Fruit fly (Drosophila melanogaster) whole organism, embryonic: ENCODE data around the gene inc.

Source experiments
- Aef1 ChIP-seq: fragments of 200-800 bp; sonication (Bioruptor generic); IDR thresholded peaks from 3 replicates; pipeline ENCODE4 v1.3.6; 2022; ENCODE audit warnings: missing biosample characterization, missing genetic modification characterization
- CG10274 ChIP-seq: fragments of 200-800 bp; sonication (Bioruptor generic); optimal IDR thresholded peaks from 3 replicates; lab custom pipeline; 2017; ENCODE audit warnings: missing biosample characterization, mild to moderate bottlenecking, missing genetic modification characterization
- CG10979 ChIP-seq: fragments of 200-800 bp; sonication (Bioruptor generic); optimal IDR thresholded peaks from 2 replicates; lab custom pipeline; 2018; ENCODE audit warnings: missing biosample characterization, mild to moderate bottlenecking, missing genetic modification characterization, moderate library complexity
- CG11696 ChIP-seq: fragments of 200-800 bp; sonication (Bioruptor generic); IDR thresholded peaks from 2 replicates; pipeline ENCODE4 v1.3.6; 2022; ENCODE audit warnings: missing biosample characterization, missing genetic modification characterization
- CG12744 ChIP-seq: fragments of 200-800 bp; sonication (Bioruptor generic); optimal IDR thresholded peaks from 2 replicates; lab custom pipeline; 2016; ENCODE audit warnings: missing biosample characterization, missing genetic modification characterization
- CG12769 ChIP-seq: fragments of 200-800 bp; sonication (Bioruptor generic); optimal IDR thresholded peaks from 2 replicates; lab custom pipeline; 2019; ENCODE audit warnings: missing biosample characterization, mild to moderate bottlenecking, missing genetic modification characterization, moderate library complexity
- CG1603 ChIP-seq: fragments of 200-800 bp; sonication (Bioruptor generic); optimal IDR thresholded peaks from 2 replicates; lab custom pipeline; 2019; ENCODE audit warnings: missing biosample characterization, mild to moderate bottlenecking, missing genetic modification characterization, moderate library complexity
- CG17186 ChIP-seq: fragments of 200-800 bp; sonication (Bioruptor generic); optimal IDR thresholded peaks from 3 replicates; lab custom pipeline; 2017; ENCODE audit warnings: missing biosample characterization, missing genetic modification reagents, missing genetic modification characterization
- CG17612 ChIP-seq: fragments of 200-800 bp; sonication (Bioruptor generic); IDR thresholded peaks from 2 replicates; pipeline ENCODE4 v1.3.6; 2022; ENCODE audit warnings: missing biosample characterization, missing genetic modification characterization
- CG1832 ChIP-seq: fragments of 200-800 bp; sonication (Bioruptor generic); optimal IDR thresholded peaks from 2 replicates; lab custom pipeline; 2017; ENCODE audit warnings: missing biosample characterization, mild to moderate bottlenecking, missing genetic modification characterization, inconsistent platforms
- CG2120 ChIP-seq: fragments of 200-800 bp; sonication (Bioruptor generic); optimal IDR thresholded peaks from 3 replicates; lab custom pipeline; 2016; ENCODE audit warnings: missing biosample characterization, missing genetic modification characterization
- CG31224 ChIP-seq: fragments of 200-800 bp; sonication (Bioruptor generic); IDR thresholded peaks from 2 replicates; pipeline ENCODE4 v1.3.6; 2022; ENCODE audit warnings: missing biosample characterization, missing genetic modification characterization
- CG4424 ChIP-seq: fragments of 200-800 bp; sonication (Bioruptor generic); optimal IDR thresholded peaks from 3 replicates; lab custom pipeline; 2016; ENCODE audit warnings: missing biosample characterization, missing genetic modification characterization
- CG6813 ChIP-seq: fragments of 200-800 bp; sonication (Bioruptor generic); optimal IDR thresholded peaks from 2 replicates; lab custom pipeline; 2017; ENCODE audit warnings: missing biosample characterization, missing genetic modification characterization, mild to moderate bottlenecking, moderate library complexity, missing genetic modification reagents
- CTCF ChIP-seq: fragments of 200-800 bp; sonication (Bioruptor generic); optimal IDR thresholded peaks from 2 replicates; lab custom pipeline; 2017; ENCODE audit warnings: missing biosample characterization, mild to moderate bottlenecking, missing genetic modification characterization, moderate library complexity
- CoRest ChIP-seq: fragments of 200-800 bp; sonication (Bioruptor generic); optimal IDR thresholded peaks from 3 replicates; lab custom pipeline; 2018; ENCODE audit warnings: missing biosample characterization, mild to moderate bottlenecking, missing genetic modification characterization, moderate library complexity
- Deaf1 ChIP-seq: fragments of 200-800 bp; optimal IDR thresholded peaks from 3 replicates; lab custom pipeline; 2019; ENCODE audit warnings: missing biosample characterization, mild to moderate bottlenecking, missing genetic modification characterization, moderate library complexity
- Dip2 ChIP-seq: fragments of 200-800 bp; sonication (Bioruptor generic); IDR thresholded peaks from 2 replicates; pipeline ENCODE4 v1.3.6; 2022; ENCODE audit warnings: missing biosample characterization, missing genetic modification characterization
- Ets65A ChIP-seq: fragments of 200-800 bp; sonication (Bioruptor generic); peaks from one replicate; lab custom pipeline; 2016; ENCODE audit warnings: missing biosample characterization, missing genetic modification characterization
- Fer1 ChIP-seq: fragments of 200-800 bp; sonication (Bioruptor generic); optimal IDR thresholded peaks from 2 replicates; lab custom pipeline; 2017; ENCODE audit warnings: missing biosample characterization, mild to moderate bottlenecking, missing genetic modification characterization
- Hr39 ChIP-seq: fragments of >200 bp; optimal IDR thresholded peaks from 2 replicates; lab custom pipeline; 2017
- Hsf ChIP-seq: fragments of 200-800 bp; sonication (Bioruptor generic); optimal IDR thresholded peaks from 3 replicates; lab custom pipeline; 2016; ENCODE audit warnings: missing biosample characterization, missing genetic modification characterization
- Med ChIP-seq: fragments of 200-800 bp; sonication (Bioruptor generic); peaks from one replicate; lab custom pipeline; 2016; ENCODE audit warnings: missing biosample characterization, missing genetic modification characterization, mild to moderate bottlenecking, inconsistent platforms, moderate library complexity
- Myb ChIP-seq: fragments of 200-800 bp; sonication (Bioruptor generic); optimal IDR thresholded peaks from 2 replicates; lab custom pipeline; 2016; ENCODE audit warnings: missing biosample characterization, missing genetic modification characterization
- Nf-YB ChIP-seq: fragments of 200-800 bp; sonication (Bioruptor generic); optimal IDR thresholded peaks from 3 replicates; lab custom pipeline; 2019; ENCODE audit warnings: missing biosample characterization, mild to moderate bottlenecking, missing genetic modification characterization, moderate library complexity
- Nf-YC ChIP-seq: fragments of 200-800 bp; optimal IDR thresholded peaks from 3 replicates; lab custom pipeline; 2019; ENCODE audit warnings: missing biosample characterization, mild to moderate bottlenecking, missing genetic modification characterization, moderate library complexity
- Side ChIP-seq: fragments of 200-800 bp; sonication (Bioruptor generic); optimal IDR thresholded peaks from 2 replicates; lab custom pipeline; 2016; ENCODE audit warnings: missing biosample characterization, missing genetic modification characterization
- ap ChIP-seq: fragments of 200-800 bp; sonication (Bioruptor generic); IDR thresholded peaks from 2 replicates; pipeline ENCODE4 v1.3.6; 2022; ENCODE audit warnings: missing biosample characterization, missing genetic modification characterization
- bab2 ChIP-seq: fragments of 200-800 bp; sonication (Bioruptor generic); optimal IDR thresholded peaks from 2 replicates; lab custom pipeline; 2016; ENCODE audit warnings: missing biosample characterization, missing genetic modification characterization
- caup ChIP-seq: fragments of 200-800 bp; sonication (Bioruptor generic); optimal IDR thresholded peaks from 3 replicates; lab custom pipeline; 2017; ENCODE audit warnings: missing biosample characterization, mild to moderate bottlenecking, missing genetic modification characterization, moderate library complexity; ENCODE audit not compliant: severe bottlenecking
- croc ChIP-seq: fragments of 200-800 bp; sonication (Bioruptor generic); conservative IDR thresholded peaks from 3 replicates; pipeline ENCODE4 v1.3.6; 2022; ENCODE audit warnings: missing biosample characterization, missing genetic modification characterization
- crol ChIP-seq: fragments of 200-800 bp; sonication (Bioruptor generic); IDR thresholded peaks from 2 replicates; pipeline ENCODE4 v1.3.6; 2022; ENCODE audit warnings: missing biosample characterization, missing genetic modification characterization
- gro ChIP-seq: fragments of 200-800 bp; sonication (Bioruptor generic); optimal IDR thresholded peaks from 2 replicates; lab custom pipeline; 2016; ENCODE audit warnings: missing biosample characterization, missing genetic modification characterization
- gsb ChIP-seq: fragments of 200-800 bp; sonication (Bioruptor generic); IDR thresholded peaks from 2 replicates; pipeline ENCODE4 v1.3.6; 2022; ENCODE audit warnings: missing biosample characterization, missing genetic modification characterization
- ind ChIP-seq: fragments of 200-800 bp; sonication (Bioruptor generic); optimal IDR thresholded peaks from 3 replicates; lab custom pipeline; 2016; ENCODE audit warnings: missing biosample characterization, missing genetic modification characterization
- ro ChIP-seq: fragments of 200-800 bp; sonication (Bioruptor generic); IDR thresholded peaks from 2 replicates; pipeline ENCODE4 v1.3.6; 2022; ENCODE audit warnings: missing biosample characterization, missing genetic modification characterization
- sna ChIP-seq: fragments of 200-800 bp; sonication (Bioruptor generic); IDR thresholded peaks from 2 replicates; pipeline ENCODE4 v1.3.6; 2022; ENCODE audit warnings: missing biosample characterization, missing genetic modification characterization; ENCODE audit not compliant: partially characterized antibody
- usp ChIP-seq: fragments of >200 bp; optimal IDR thresholded peaks from 2 replicates; lab custom pipeline; 2017; ENCODE audit warnings: missing biosample characterization, missing genetic modification characterization
- vvl ChIP-seq: fragments of 200-800 bp; sonication (Bioruptor generic); IDR thresholded peaks from 2 replicates; pipeline ENCODE4 v1.3.6; 2022; ENCODE audit warnings: missing biosample characterization, missing genetic modification characterization

Gene inc

dm6 chrX:1517618-1518017, 34.3 kb downstream of the inc start (continued):
- TF ChIP-seq CG12744 (GFP tag; lab: Kevin White, UChicago) = no peak
- no peak for TF ChIP-seq ap (GFP tag; lab: Robert Waterston, UW)
- peak; percentile 3 for TF ChIP-seq Side (GFP tag; lab: Kevin White, UChicago)
- TF ChIP-seq CG2120 (GFP tag; lab: Kevin White, UChicago) = peak; percentile 62
- peak; percentile 96 for TF ChIP-seq sna (GFP tag; lab: Robert Waterston, UW)
- TF ChIP-seq gsb (GFP tag; lab: Robert Waterston, UW) = peak; percentile 33; the same call in 1 of the 2 replicates
- peak; percentile 36 for TF ChIP-seq Fer1 (GFP tag; lab: Kevin White, UChicago)
- TF ChIP-seq CG1603 (tag; lab: Kevin White, UChicago) = peak; percentile 49
- TF ChIP-seq ro (GFP tag; lab: Robert Waterston, UW) = no peak
- peak; percentile 92 for TF ChIP-seq Med
- no peak for TF ChIP-seq CG11696
- peak; percentile 3 for TF ChIP-seq Hsf
- TF ChIP-seq CoRest (tag; lab: Kevin White, UChicago) = peak; percentile 21
- peak; percentile 12 for TF ChIP-seq ind

dm6 chrX:1523277-1523676, 40.0 kb downstream of the inc start:
- peak; percentile 92 for TF ChIP-seq CTCF (GFP tag; lab: Kevin White, UChicago)
- TF ChIP-seq CG10979 (tag; lab: Kevin White, UChicago) = peak; percentile 79
- peak; percentile 87 for TF ChIP-seq Dip2 (GFP tag; lab: Robert Waterston, UW)
- TF ChIP-seq Myb (GFP tag; lab: Kevin White, UChicago) = peak; percentile 69
- peak; percentile 41; the same call in 1 of the 2 replicates for TF ChIP-seq CG31224 (GFP tag; lab: Robert Waterston, UW)

dm6 chrX:1535234-1535925, 52.1 kb downstream of the inc start:
- TF ChIP-seq Ets65A (GFP tag; lab: Kevin White, UChicago) (peak; percentile 26), croc (GFP tag; lab: Robert Waterston, UW) (no peak), bab2 (GFP tag; lab: Kevin White, UChicago) (no peak), CG10274 (GFP tag; lab: Kevin White, UChicago) (no peak), CG12769 (tag; lab: Kevin White, UChicago) (no peak), CG1832 (GFP tag; lab: Kevin White, UChicago) (peak; percentile 15), CG6813 (GFP tag; lab: Kevin White, UChicago) (no peak), Nf-YB (GFP tag; lab: Kevin White, UChicago) (peak; percentile 72), Nf-YC (tag; lab: Kevin White, UChicago) (peak; percentile 91), Deaf1 (tag; lab: Kevin White, UChicago) (peak; percentile 94), caup (GFP tag; lab: Kevin White, UChicago) (no peak), gro (GFP tag; lab: Kevin White, UChicago) (no peak), crol (GFP tag; lab: Robert Waterston, UW) (peak; percentile 67), usp (no peak)

dm6 chrX:1538638-1539037, 55.4 kb downstream of the inc start:
- TF ChIP-seq vvl (GFP tag; lab: Robert Waterston, UW) (no peak), CG17186 (GFP tag; lab: Kevin White, UChicago) (no peak), Ets65A (GFP tag; lab: Kevin White, UChicago) (peak; percentile 37), CG4424 (GFP tag; lab: Kevin White, UChicago) (no peak), Hr39 (lab: Kevin White, UChicago) (peak; percentile 91), Aef1 (GFP tag; lab: Robert Waterston, UW) (no peak), Nf-YC (tag; lab: Kevin White, UChicago) (no peak), CG17612 (GFP tag; lab: Robert Waterston, UW) (no peak)
